Fruit fly (Drosophila melanogaster) whole organism, embryonic: ENCODE measurements around the gene CG31600.

Experiments
- B-H2 ChIP-seq: fragments of 200-800 bp; sonication (Bioruptor generic); optimal IDR thresholded peaks from 2 replicates; lab custom pipeline; 2018; ENCODE audit warnings: missing biosample characterization, mild to moderate bottlenecking, missing genetic modification characterization
- CG10209 ChIP-seq: fragments of 200-800 bp; sonication (Bioruptor generic); optimal IDR thresholded peaks from 3 replicates; lab custom pipeline; 2017; ENCODE audit warnings: missing biosample characterization, mild to moderate bottlenecking, missing genetic modification characterization, missing genetic modification reagents
- CG11560 ChIP-seq: fragments of 200-800 bp; sonication (Bioruptor generic); IDR thresholded peaks from 3 replicates; pipeline ENCODE4 v1.3.6; 2022; ENCODE audit warnings: missing biosample characterization, missing genetic modification characterization
- CG12104 ChIP-seq: fragments of 200-800 bp; sonication (Bioruptor generic); optimal IDR thresholded peaks from 3 replicates; lab custom pipeline; 2016; ENCODE audit warnings: missing biosample characterization, missing genetic modification characterization
- CG12942 ChIP-seq: fragments of 200-800 bp; sonication (Bioruptor generic); optimal IDR thresholded peaks from 3 replicates; lab custom pipeline; 2016; ENCODE audit warnings: missing biosample characterization, missing genetic modification characterization
- CG14965 ChIP-seq: fragments of 200-800 bp; sonication (Bioruptor generic); optimal IDR thresholded peaks from 2 replicates; lab custom pipeline; 2016; ENCODE audit warnings: missing biosample characterization, missing genetic modification characterization, borderline replicate concordance
- CG15073 ChIP-seq: fragments of 200-800 bp; sonication (Bioruptor generic); optimal IDR thresholded peaks from 2 replicates; lab custom pipeline; 2016; ENCODE audit warnings: missing biosample characterization, missing genetic modification characterization
- CG15601 ChIP-seq: fragments of 200-800 bp; sonication (Bioruptor generic); optimal IDR thresholded peaks from 3 replicates; lab custom pipeline; 2019; ENCODE audit warnings: missing biosample characterization, mild to moderate bottlenecking, missing genetic modification characterization, moderate library complexity
- CG17612 ChIP-seq: fragments of 200-800 bp; sonication (Bioruptor generic); IDR thresholded peaks from 2 replicates; pipeline ENCODE4 v1.3.6; 2022; ENCODE audit warnings: missing biosample characterization, missing genetic modification characterization
- CG2199 ChIP-seq: fragments of 200-800 bp; sonication (Bioruptor generic); IDR thresholded peaks from 3 replicates; pipeline ENCODE4 v1.3.6; 2022; ENCODE audit warnings: missing biosample characterization, missing genetic modification characterization
- CG2712 ChIP-seq: fragments of 200-800 bp; optimal IDR thresholded peaks from 3 replicates; lab custom pipeline; 2019; ENCODE audit warnings: missing biosample characterization, mild to moderate bottlenecking, missing genetic modification characterization, moderate library complexity
- CG30020 ChIP-seq: fragments of 200-800 bp; optimal IDR thresholded peaks from 2 replicates; lab custom pipeline; 2019; ENCODE audit warnings: missing biosample characterization, mild to moderate bottlenecking, missing genetic modification characterization, moderate library complexity
- CG34422 ChIP-seq: fragments of 200-800 bp; sonication (Bioruptor generic); IDR thresholded peaks from 3 replicates; pipeline ENCODE4 v1.3.6; 2022; ENCODE audit warnings: missing biosample characterization, missing genetic modification characterization
- CG3847 ChIP-seq: fragments of 200-800 bp; sonication (Bioruptor generic); IDR thresholded peaks from 2 replicates; pipeline ENCODE4 v1.3.6; 2022; ENCODE audit warnings: missing biosample characterization, missing genetic modification characterization
- CG4360 ChIP-seq: fragments of 200-800 bp; sonication (Bioruptor generic); IDR thresholded peaks from 2 replicates; pipeline ENCODE4 v1.3.6; 2022; ENCODE audit warnings: missing biosample characterization, missing genetic modification characterization
- CG5245 ChIP-seq: fragments of 200-800 bp; sonication (Bioruptor generic); optimal IDR thresholded peaks from 3 replicates; lab custom pipeline; 2016; ENCODE audit warnings: missing biosample characterization, missing genetic modification characterization
- CG7987 ChIP-seq: fragments of 200-800 bp; sonication (Bioruptor generic); optimal IDR thresholded peaks from 2 replicates; lab custom pipeline; 2018; ENCODE audit warnings: missing biosample characterization, mild to moderate bottlenecking, missing genetic modification characterization, moderate library complexity
- CG8290 ChIP-seq, 3 experiments: fragments of 200-800 bp; sonication (Bioruptor generic); optimal IDR thresholded peaks; 2 replicates each; lab custom pipeline; 2016 to 2019; ENCODE audit warnings: missing biosample characterization in 3 of 3, missing genetic modification characterization in 3 of 3, mild to moderate bottlenecking in 2 of 3, moderate library complexity in 1 of 3
- CG8478 ChIP-seq: fragments of >200 bp; optimal IDR thresholded peaks from 2 replicates; lab custom pipeline; 2018
- CTCF ChIP-seq: fragments of 200-800 bp; sonication (Bioruptor generic); optimal IDR thresholded peaks from 2 replicates; lab custom pipeline; 2017; ENCODE audit warnings: missing biosample characterization, mild to moderate bottlenecking, missing genetic modification characterization, moderate library complexity
- Dad ChIP-seq: fragments of 200-800 bp; sonication (Bioruptor generic); optimal IDR thresholded peaks from 3 replicates; lab custom pipeline; 2016; ENCODE audit warnings: missing biosample characterization, missing genetic modification characterization
- ERR ChIP-seq: fragments of 200-800 bp; sonication (Bioruptor generic); optimal IDR thresholded peaks from 2 replicates; lab custom pipeline; 2016; ENCODE audit warnings: missing biosample characterization, missing genetic modification characterization
- Hey ChIP-seq: fragments of 200-800 bp; sonication (Bioruptor generic); optimal IDR thresholded peaks from 3 replicates; lab custom pipeline; 2018; ENCODE audit warnings: missing biosample characterization, mild to moderate bottlenecking, missing genetic modification characterization
- NK7.1 ChIP-seq: fragments of 200-800 bp; sonication (Bioruptor generic); optimal IDR thresholded peaks from 3 replicates; lab custom pipeline; 2016; ENCODE audit warnings: missing biosample characterization, missing genetic modification characterization
- Nf-YA ChIP-seq: fragments of 200-800 bp; sonication (Bioruptor generic); IDR thresholded peaks from 2 replicates; pipeline ENCODE4 v1.3.6; 2022; ENCODE audit warnings: missing biosample characterization, missing genetic modification characterization
- Nf-YB ChIP-seq: fragments of 200-800 bp; sonication (Bioruptor generic); optimal IDR thresholded peaks from 3 replicates; lab custom pipeline; 2019; ENCODE audit warnings: missing biosample characterization, mild to moderate bottlenecking, missing genetic modification characterization, moderate library complexity
- Pdp1 ChIP-seq, 2 experiments: fragments of 200-800 bp; sonication (Bioruptor generic); optimal IDR thresholded peaks; 3 replicates each; lab custom pipeline; 2016; ENCODE audit warnings: missing biosample characterization in 2 of 2, missing genetic modification characterization in 2 of 2, mild to moderate bottlenecking in 1 of 2, moderate library complexity in 1 of 2
- al ChIP-seq: fragments of 200-800 bp; sonication (Bioruptor generic); IDR thresholded peaks from 2 replicates; pipeline ENCODE4 v1.3.6; 2022; ENCODE audit warnings: missing biosample characterization, missing genetic modification characterization
- chn ChIP-seq: fragments of 200-800 bp; sonication (Bioruptor generic); optimal IDR thresholded peaks from 2 replicates; lab custom pipeline; 2016; ENCODE audit warnings: missing biosample characterization, missing genetic modification characterization
- en ChIP-seq: fragments of 200-800 bp; sonication (Bioruptor generic); optimal IDR thresholded peaks from 2 replicates; lab custom pipeline; 2016; ENCODE audit warnings: missing biosample characterization, missing genetic modification characterization
- gt ChIP-seq: fragments of 200-800 bp; sonication (Bioruptor generic); IDR thresholded peaks from 2 replicates; pipeline ENCODE4 v1.3.6; 2022; ENCODE audit warnings: missing biosample characterization, missing genetic modification characterization
- kay ChIP-seq: fragments of 200-800 bp; sonication (Bioruptor generic); optimal IDR thresholded peaks from 2 replicates; lab custom pipeline; 2016; ENCODE audit warnings: missing biosample characterization, missing genetic modification characterization
- nerfin-2 ChIP-seq: fragments of 200-800 bp; sonication (Bioruptor generic); IDR thresholded peaks from 2 replicates; pipeline ENCODE4 v1.3.6; 2022; ENCODE audit warnings: missing biosample characterization, missing genetic modification characterization; ENCODE audit not compliant: partially characterized antibody
- peb ChIP-seq: fragments of 200-800 bp; sonication (Bioruptor generic); IDR thresholded peaks from 2 replicates; pipeline ENCODE4 v1.3.6; 2022; ENCODE audit warnings: missing biosample characterization, missing genetic modification characterization
- stc ChIP-seq: fragments of 200-800 bp; sonication (Bioruptor generic); IDR thresholded peaks from 2 replicates; pipeline ENCODE4 v1.3.6; 2022; ENCODE audit warnings: missing biosample characterization, missing genetic modification characterization
- stwl ChIP-seq: fragments of 200-800 bp; sonication (Bioruptor generic); optimal IDR thresholded peaks from 3 replicates; lab custom pipeline; 2018; ENCODE audit warnings: missing biosample characterization, mild to moderate bottlenecking, missing genetic modification characterization, moderate library complexity
- twi ChIP-seq: fragments of 200-800 bp; optimal IDR thresholded peaks from 2 replicates; lab custom pipeline; 2019; ENCODE audit warnings: missing biosample characterization, mild to moderate bottlenecking, missing genetic modification characterization, moderate library complexity
- unpg ChIP-seq: fragments of 200-800 bp; sonication (Bioruptor generic); optimal IDR thresholded peaks from 3 replicates; lab custom pipeline; 2018; ENCODE audit warnings: missing biosample characterization, mild to moderate bottlenecking, missing genetic modification characterization, moderate library complexity
- vvl ChIP-seq: fragments of 200-800 bp; sonication (Bioruptor generic); IDR thresholded peaks from 2 replicates; pipeline ENCODE4 v1.3.6; 2022; ENCODE audit warnings: missing biosample characterization, missing genetic modification characterization
- yki ChIP-seq: fragments of >200 bp; optimal IDR thresholded peaks from 3 replicates; lab custom pipeline; 2018
- zf30C ChIP-seq: fragments of 200-800 bp; sonication (Bioruptor generic); optimal IDR thresholded peaks from 3 replicates; lab custom pipeline; 2018; ENCODE audit warnings: missing biosample characterization, mild to moderate bottlenecking, missing genetic modification characterization
- zfh1 ChIP-seq: fragments of 200-800 bp; sonication (Bioruptor generic); IDR thresholded peaks from 3 replicates; pipeline ENCODE4 v1.3.6; 2022; ENCODE audit warnings: missing biosample characterization, missing genetic modification characterization

CG31600 gene

dm6 chr2L:21916000-21916399, 842 bp upstream of the CG31600 start, which contains the start of gene CG11634:
Gene CG11634, plus strand, starts transcription at chr2L:21916300.
- TF ChIP-seq CG30020: no peak
- TF ChIP-seq Hey: no peak
- TF ChIP-seq CG7987 (GFP tag; lab: Kevin White, UChicago): no peak
- no peak for TF ChIP-seq stc (GFP tag; lab: Robert Waterston, UW)
- no peak for TF ChIP-seq kay (GFP tag; lab: Kevin White, UChicago)
- TF ChIP-seq CG2712 (tag; lab: Kevin White, UChicago): no peak
- no peak for TF ChIP-seq gt (GFP tag; lab: Robert Waterston, UW)
- TF ChIP-seq CG5245: no peak
- no peak for TF ChIP-seq NK7.1 (GFP tag; lab: Kevin White, UChicago)
- no peak for TF ChIP-seq CG17612
- no peak for TF ChIP-seq CG12104
- TF ChIP-seq yki (lab: Kevin White, UChicago): no peak
- no peak for TF ChIP-seq chn (GFP tag; lab: Kevin White, UChicago)
- TF ChIP-seq CG8478 (lab: Kevin White, UChicago): no peak

- TF ChIP-seq B-H2 (GFP tag; lab: Kevin White, UChicago) (no peak), CG15073 (GFP tag; lab: Kevin White, UChicago) (no peak), peb (GFP tag; lab: Robert Waterston, UW) (no peak), CG11560 (no peak), stwl (no peak), CG17612 (no peak)
- TF ChIP-seq, all 482 proteins: peak for 0
Observed at dm6 chr2L:21905989-21906388, 9.2 kb downstream of the CG31600 start, which contains the start of gene CG1428. Gene CG1428, plus strand, starts transcription at chr2L:21906289.

dm6 chr2L:21905139-21905538, 10.0 kb downstream of the CG31600 start:
- TF ChIP-seq CG34422 (GFP tag; lab: Robert Waterston, UW) (no peak), stwl (peak; percentile 92)

DNA sequence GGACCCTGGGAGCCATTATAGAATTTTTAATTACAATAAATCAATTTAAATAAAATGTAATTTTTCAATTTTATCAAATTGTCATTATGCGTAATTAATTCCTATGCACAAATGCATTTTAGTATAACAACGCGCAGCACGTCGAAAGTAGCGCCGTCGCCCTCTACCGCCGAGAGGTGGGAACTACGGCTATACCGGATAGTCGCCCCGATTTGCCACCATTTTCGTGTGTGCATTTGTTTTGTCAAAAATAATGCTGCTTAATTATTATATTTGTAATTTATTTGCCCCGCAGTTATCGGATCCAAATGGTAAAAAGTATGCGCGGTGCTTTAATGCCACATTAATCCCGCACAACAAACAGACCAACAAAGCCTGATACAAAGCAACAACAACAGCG, 11.0 kb downstream of the CG31600 start:
- no peak for TF ChIP-seq Dad (GFP tag; lab: Kevin White, UChicago)
- TF ChIP-seq zfh1 (GFP tag; lab: Robert Waterston, UW): no peak
- TF ChIP-seq CG8290 (GFP tag; optimal IDR thresholded peaks at IDR 0.05; lab: Kevin White, UChicago): no peak
- no peak for TF ChIP-seq CG8290 (tag; optimal IDR thresholded peaks at IDR 0.05; lab: Kevin White, UChicago)
- TF ChIP-seq CG7987 (GFP tag; lab: Kevin White, UChicago): no peak
- 0 out of 2 replicates have a peak, but pooled peaks have one; percentile 12 for TF ChIP-seq nerfin-2 (GFP tag; lab: Robert Waterston, UW)
- TF ChIP-seq stwl: peak; percentile 36
- 0 out of 3 replicates have a peak, but pooled peaks have one; percentile 63 for TF ChIP-seq CG2199 (GFP tag; lab: Robert Waterston, UW)
- peak; percentile 11 for TF ChIP-seq CG14965
- no peak for TF ChIP-seq ERR (GFP tag; lab: Kevin White, UChicago)
- peak; percentile 85 for TF ChIP-seq CTCF (GFP tag; lab: Kevin White, UChicago)
- peak; percentile 32; the same call in 1 of the 2 replicates for TF ChIP-seq CG4360 (GFP tag; lab: Robert Waterston, UW)
- TF ChIP-seq, all 482 proteins: peak for 6

- no peak for TF ChIP-seq CG15601 (tag; lab: Kevin White, UChicago)
- no peak for TF ChIP-seq vvl (GFP tag; lab: Robert Waterston, UW)
- TF ChIP-seq Nf-YB (GFP tag; lab: Kevin White, UChicago): no peak
- TF ChIP-seq peb (GFP tag; lab: Robert Waterston, UW): no peak
- no peak for TF ChIP-seq CG10209 (GFP tag; lab: Kevin White, UChicago)
- TF ChIP-seq CG7987 (GFP tag; lab: Kevin White, UChicago): no peak
- TF ChIP-seq CG3847 (GFP tag; lab: Robert Waterston, UW): no peak
- TF ChIP-seq twi: no peak
- TF ChIP-seq Nf-YA: no peak
- no peak for TF ChIP-seq en (GFP tag; lab: Kevin White, UChicago)
- no peak for TF ChIP-seq unpg (GFP tag; lab: Kevin White, UChicago)
- no peak for TF ChIP-seq Pdp1 (GFP tag; optimal IDR thresholded peaks at IDR 0.05; lab: Kevin White, UChicago)
- TF ChIP-seq zf30C (GFP tag; lab: Kevin White, UChicago): no peak
- no peak for TF ChIP-seq CG12942
- no peak for TF ChIP-seq al (GFP tag; lab: Robert Waterston, UW)
Observed at dm6 chr2L:21902693-21903092, 12.5 kb downstream of the CG31600 start, which contains the start of gene CG1421. Gene CG1421, plus strand, starts transcription at chr2L:21902993.
